Worm (Caenorhabditis elegans): ENCODE data around the gene srh-23.

srh-23 gene

DNA sequence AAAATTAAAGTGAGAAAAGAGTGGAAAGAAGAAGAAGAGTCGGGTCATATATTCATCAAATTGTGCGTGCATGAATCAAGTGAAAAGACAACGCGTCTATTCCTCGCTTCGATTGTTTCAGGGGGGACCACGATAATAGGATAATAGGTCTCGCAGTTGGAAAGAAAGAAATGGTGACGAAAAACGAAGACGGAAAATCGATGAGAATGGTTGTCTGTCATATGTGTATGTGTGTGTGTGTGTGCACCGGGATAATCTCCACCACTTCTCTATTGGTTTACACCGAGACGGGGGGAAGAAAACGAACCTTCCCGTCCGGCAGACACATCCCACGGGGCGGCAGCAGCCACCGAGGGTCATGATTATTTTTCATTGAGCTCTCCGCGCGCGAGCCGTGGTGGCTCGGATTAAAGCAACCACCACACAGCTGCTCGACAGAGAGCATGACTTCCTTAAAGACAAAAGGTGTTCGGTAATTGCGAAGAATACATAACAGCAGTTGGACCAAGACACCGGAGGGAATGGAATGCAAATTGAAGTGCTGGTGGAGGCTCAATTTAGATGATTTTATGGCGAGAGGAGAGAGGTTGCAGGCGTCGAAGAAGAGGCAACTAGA lies 43.2 kb downstream of the srh-23 start:
- no peak for TF ChIP-seq zfp-2 (tag; optimal IDR thresholded peaks at IDR 0.05)
- TF ChIP-seq nhr-42 (GFP tag; IDR thresholded peaks at IDR 0.05), result no peak
- no peak for TF ChIP-seq R02D3.7 (tag; optimal IDR thresholded peaks at IDR 0.05)
- TF ChIP-seq arid-1 (GFP tag; conservative IDR thresholded peaks at IDR 0.05), result no peak
- no peak for TF ChIP-seq zag-1 (tag; optimal IDR thresholded peaks at IDR 0.05)
- TF ChIP-seq lsy-2 (tag; optimal IDR thresholded peaks at IDR 0.05), result no peak
- peak; percentile 31; the same call in 1 of the 2 replicates for TF ChIP-seq egl-43 (GFP tag; IDR thresholded peaks at IDR 0.05)
- TF ChIP-seq zfp-3 (GFP tag; conservative IDR thresholded peaks at IDR 0.05), result no peak
- TF ChIP-seq lin-1 (GFP tag; IDR thresholded peaks at IDR 0.05), result no peak
- no peak for TF ChIP-seq ama-1 (optimal IDR thresholded peaks at IDR 0.05)
- no peak for TF ChIP-seq madf-5 (GFP tag; IDR thresholded peaks at IDR 0.05)
- no peak for TF ChIP-seq duxl-1 (tag; optimal IDR thresholded peaks at IDR 0.05; ENCODE audit: poor library complexity)
- TF ChIP-seq hif-1 (tag; optimal IDR thresholded peaks at IDR 0.05), result no peak
- peak; percentile 0 for TF ChIP-seq rbr-2 (tag; optimal IDR thresholded peaks at IDR 0.05)
- TF ChIP-seq spr-1 (tag; optimal IDR thresholded peaks at IDR 0.05), result no peak
- no peak for TF ChIP-seq lim-7 (GFP tag; IDR thresholded peaks at IDR 0.05)
- peak; percentile 49; the same call in 1 of the 2 replicates for TF ChIP-seq dmd-8 (GFP tag; IDR thresholded peaks at IDR 0.05)
- no peak for TF ChIP-seq lin-13 (GFP tag; optimal IDR thresholded peaks at IDR 0.05)
- no peak for TF ChIP-seq dmd-6 (GFP tag; IDR thresholded peaks at IDR 0.05)
- TF ChIP-seq ceh-62 (tag; optimal IDR thresholded peaks at IDR 0.05), result no peak
- no peak for TF ChIP-seq mxl-3 (GFP tag; optimal IDR thresholded peaks at IDR 0.05)
- TF ChIP-seq cey-2 (tag; optimal IDR thresholded peaks at IDR 0.05; ENCODE audit: borderline replicate concordance, insufficient read depth), result no peak
- TF ChIP-seq set-16 (GFP tag; IDR thresholded peaks at IDR 0.05), result peak; percentile 63
- TF ChIP-seq T26A8.4 (GFP tag; IDR thresholded peaks at IDR 0.05), result no peak

DNA sequence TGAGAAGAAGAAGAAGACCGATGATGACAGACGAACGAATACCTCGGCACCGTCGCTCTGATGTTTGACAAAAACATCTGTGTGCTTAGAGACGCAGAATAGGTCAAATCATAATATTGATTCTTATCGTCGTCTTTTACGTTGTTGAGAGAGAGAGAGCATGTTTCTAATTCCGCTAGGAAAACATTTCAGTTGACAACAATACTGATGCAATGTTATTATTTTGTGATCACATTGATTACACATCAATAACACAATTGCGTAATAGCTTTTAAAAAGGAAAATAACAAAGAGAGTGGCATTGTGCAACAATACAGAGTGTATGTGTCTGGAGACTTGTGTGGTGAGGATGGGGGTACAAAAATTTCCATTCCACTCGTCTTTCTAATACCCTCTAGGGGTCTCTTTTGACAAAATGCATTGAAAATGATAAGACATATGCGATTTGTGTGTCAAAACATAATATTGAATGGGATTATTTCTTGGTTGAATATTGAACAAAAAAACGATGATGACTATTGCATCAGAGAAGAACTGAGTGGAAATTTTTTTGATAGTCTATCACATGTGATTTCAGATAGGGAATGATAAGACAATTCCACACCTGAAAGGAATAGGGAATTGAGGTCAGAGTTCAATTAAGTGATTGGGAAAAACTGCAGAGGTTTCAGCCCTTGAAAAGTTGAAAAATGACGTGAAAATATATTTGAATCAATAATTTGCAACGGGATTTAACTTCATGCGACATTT lies 43.9 kb downstream of the srh-23 start:
- TF ChIP-seq zag-1 (tag; optimal IDR thresholded peaks at IDR 0.05), result no peak
- peak; percentile 33 for TF ChIP-seq hlh-11 (tag; optimal IDR thresholded peaks at IDR 0.05)
- TF ChIP-seq T20F7.1 (GFP tag; optimal IDR thresholded peaks at IDR 0.05), result peak; percentile 26
- peak in 1 of 2 experiments; percentile 88 for TF ChIP-seq daf-16 (GFP tag; optimal IDR thresholded peaks at IDR 0.05)
- TF ChIP-seq daf-16 (tag; optimal IDR thresholded peaks at IDR 0.05), result peak; percentile 94
- TF ChIP-seq nhr-48 (tag; optimal IDR thresholded peaks at IDR 0.05), result no peak
- TF ChIP-seq lsy-2 (tag; optimal IDR thresholded peaks at IDR 0.05), result peak in 1 of 2 experiments; percentile 18
- TF ChIP-seq nhr-41 (GFP tag; IDR thresholded peaks at IDR 0.05), result peak; percentile 70; the same call in 1 of the 2 replicates
- no peak for TF ChIP-seq pha-4 (GFP tag; IDR thresholded peaks at IDR 0.05)
- TF ChIP-seq pha-4 (tag; optimal IDR thresholded peaks at IDR 0.05), result peak; percentile 75
- TF ChIP-seq lin-29 (GFP tag; IDR thresholded peaks at IDR 0.05), result no peak
- TF ChIP-seq mep-1 (tag; optimal IDR thresholded peaks at IDR 0.05), result peak; percentile 10
- TF ChIP-seq ceh-28 (tag; optimal IDR thresholded peaks at IDR 0.05), result no peak
- TF ChIP-seq dmd-6 (GFP tag; IDR thresholded peaks at IDR 0.05), result peak; percentile 34; the same call in 1 of the 2 replicates
- peak; percentile 42 for TF ChIP-seq mes-2 (tag; optimal IDR thresholded peaks at IDR 0.05; ENCODE audit: poor library complexity, severe bottlenecking)
- TF ChIP-seq nhr-6 (tag; optimal IDR thresholded peaks at IDR 0.05), result peak; percentile 58
- TF ChIP-seq snpc-4 (tag; optimal IDR thresholded peaks at IDR 0.05), result no peak
- TF ChIP-seq pqm-1 (tag; optimal IDR thresholded peaks at IDR 0.05), result peak; percentile 84
- peak; percentile 29 for TF ChIP-seq nhr-77 (tag; optimal IDR thresholded peaks at IDR 0.05)
- TF ChIP-seq arid-1 (GFP tag; conservative IDR thresholded peaks at IDR 0.05), result no peak
- TF ChIP-seq cey-2 (tag; optimal IDR thresholded peaks at IDR 0.05; ENCODE audit: borderline replicate concordance, insufficient read depth), result peak; percentile 36
- peak; percentile 18 for TF ChIP-seq nhr-28 (tag; optimal IDR thresholded peaks at IDR 0.05)
- no peak for TF ChIP-seq unc-39 (tag; optimal IDR thresholded peaks at IDR 0.05)
- no peak for TF ChIP-seq lin-15B (tag; optimal IDR thresholded peaks at IDR 0.05)
